Worm (Caenorhabditis elegans) whole organism, late embryonic: ENCODE measurements around the gene grl-28.

Source experiments
- ceh-45 ChIP-seq: fragments of 200-800 bp; sonication (Bioruptor generic); IDR thresholded peaks from 2 replicates; pipeline ENCODE4 v1.3.6; 2022; ENCODE audit warnings: missing genetic modification reagents, missing genetic modification characterization, missing compliant biosample characterization
- fax-1 ChIP-seq: sonication (generic microtip); optimal IDR thresholded peaks from 2 replicates; lab custom pipeline; 2016; ENCODE audit warnings: missing genotype, missing genetic modification characterization, missing compliant biosample characterization
- lin-11 ChIP-seq: fragments of 200-800 bp; sonication (Bioruptor generic); optimal IDR thresholded peaks from 2 replicates; lab custom pipeline; 2018; ENCODE audit warnings: mild to moderate bottlenecking, missing genetic modification characterization, missing compliant biosample characterization
- mec-3 ChIP-seq: sonication (generic microtip); optimal IDR thresholded peaks from 2 replicates; lab custom pipeline; 2016; ENCODE audit warnings: borderline replicate concordance, missing genetic modification characterization, missing compliant biosample characterization
- nhr-232 ChIP-seq: sonication (generic microtip); optimal IDR thresholded peaks from 2 replicates; lab custom pipeline; 2016; ENCODE audit warnings: missing genetic modification characterization, missing compliant biosample characterization

- TF ChIP-seq fax-1 (tag; lab: Kevin White, UChicago) (no peak), mec-3 (tag; lab: Kevin White, UChicago) (no peak), ceh-45 (GFP tag; lab: Robert Waterston, UW) (no peak), lin-11 (tag; lab: Kevin White, UChicago) (no peak), nhr-232 (tag; lab: Kevin White, UChicago) (no peak)
These were observed 2.9 kb downstream of the grl-28 start, which contains the start of gene srw-130 for ce11 chrV:3548798-3549197.
